Worm (Caenorhabditis elegans) whole organism, L4 larva: ENCODE data around the gene ZK84.1.

Experiments
- D1046.2 ChIP-seq: fragments of 200-800 bp; sonication (Bioruptor generic); IDR thresholded peaks from 2 replicates; pipeline ENCODE4 v1.3.6; 2022; ENCODE audit warnings: missing genetic modification characterization, missing compliant biosample characterization
- F10B5.3 ChIP-seq: sonication (generic microtip); optimal IDR thresholded peaks from 2 replicates; lab custom pipeline; 2016; ENCODE audit warnings: mild to moderate bottlenecking, missing genetic modification characterization, missing compliant biosample characterization
- Y48G9A.11 ChIP-seq: fragments of 200-800 bp; sonication (Bioruptor generic); IDR thresholded peaks from 2 replicates; pipeline ENCODE4 v1.3.6; 2022; ENCODE audit warnings: missing genetic modification reagents, missing genetic modification characterization, missing compliant biosample characterization
- ZK546.5 ChIP-seq, 2 experiments: sonication (generic microtip); optimal IDR thresholded peaks; 2 replicates each; lab custom pipeline; 2017; ENCODE audit warnings: missing biosample characterization in 2 of 2, missing genetic modification characterization in 2 of 2
- aly-2 ChIP-seq: sonication (generic microtip); optimal IDR thresholded peaks from 2 replicates; lab custom pipeline; 2018; ENCODE audit warnings: missing biosample characterization, missing genetic modification characterization
- arid-1 ChIP-seq: fragments of 200-800 bp; sonication (Bioruptor generic); conservative IDR thresholded peaks from 2 replicates; pipeline ENCODE4 v1.3.6; 2022; ENCODE audit warnings: missing genetic modification reagents, missing genetic modification characterization, missing compliant biosample characterization
- attf-4 ChIP-seq: sonication (generic microtip); optimal IDR thresholded peaks from 3 replicates; lab custom pipeline; 2017; ENCODE audit warnings: missing biosample characterization, missing genetic modification characterization
- ceh-28 ChIP-seq: fragments of 150-350 bp; optimal IDR thresholded peaks from 2 replicates; lab custom pipeline; 2014; ENCODE audit warnings: missing biosample characterization, missing genetic modification reagents, missing genetic modification characterization
- ceh-32 ChIP-seq: sonication (generic microtip); optimal IDR thresholded peaks from 2 replicates; lab custom pipeline; 2016; ENCODE audit warnings: mild to moderate bottlenecking, missing genetic modification characterization, missing compliant biosample characterization; ENCODE audit not compliant: poor library complexity
- ceh-82 ChIP-seq: sonication (generic microtip); optimal IDR thresholded peaks from 2 replicates; lab custom pipeline; 2017; ENCODE audit warnings: missing biosample characterization, missing genetic modification characterization
- cey-2 ChIP-seq: sonication (generic microtip); optimal IDR thresholded peaks from 3 replicates; lab custom pipeline; 2017; ENCODE audit warnings: missing genetic modification characterization, mild to moderate bottlenecking, missing compliant biosample characterization, antibody characterized with exemption, borderline replicate concordance; ENCODE audit not compliant: insufficient read depth
- daf-12 ChIP-seq: fragments of 150-350 bp; optimal IDR thresholded peaks from 2 replicates; lab custom pipeline; 2014; ENCODE audit warnings: missing biosample characterization, missing genetic modification reagents, missing genetic modification characterization
- dmd-9 ChIP-seq: fragments of 200-800 bp; sonication (Bioruptor generic); IDR thresholded peaks from 2 replicates; pipeline ENCODE4 v1.3.6; 2022; ENCODE audit warnings: missing genetic modification reagents, missing genetic modification characterization, missing compliant biosample characterization
- dpl-1 ChIP-seq: fragments of 150-350 bp; optimal IDR thresholded peaks from 2 replicates; lab custom pipeline; 2014; ENCODE audit warnings: missing biosample characterization, missing genetic modification reagents, missing genetic modification characterization
- egl-27 ChIP-seq: sonication (generic microtip); optimal IDR thresholded peaks from 3 replicates; lab custom pipeline; 2017; ENCODE audit warnings: missing biosample characterization, missing genetic modification reagents, missing genetic modification characterization
- fkh-10 ChIP-seq: fragments of 150-350 bp; optimal IDR thresholded peaks from 2 replicates; lab custom pipeline; 2014; ENCODE audit warnings: missing biosample characterization, missing genetic modification reagents, missing genetic modification characterization
- hlh-30 ChIP-seq: sonication (generic microtip); optimal IDR thresholded peaks from 2 replicates; lab custom pipeline; 2017; ENCODE audit warnings: antibody characterized with exemption, mild to moderate bottlenecking, missing genetic modification characterization, missing compliant biosample characterization; ENCODE audit not compliant: insufficient read depth
- hmg-1.1 ChIP-seq: fragments of 200-800 bp; sonication (Bioruptor generic); IDR thresholded peaks from 2 replicates; pipeline ENCODE4 v1.3.6; 2022; ENCODE audit warnings: missing genetic modification reagents, missing genetic modification characterization, missing compliant biosample characterization
- lin-1 ChIP-seq: fragments of 200-800 bp; sonication (Bioruptor generic); IDR thresholded peaks from 2 replicates; pipeline ENCODE4 v1.3.6; 2022; ENCODE audit warnings: missing genetic modification reagents, missing genetic modification characterization, missing compliant biosample characterization
- lir-3 ChIP-seq: sonication (generic microtip); optimal IDR thresholded peaks from 2 replicates; lab custom pipeline; 2016; ENCODE audit warnings: mild to moderate bottlenecking, missing genetic modification characterization, missing compliant biosample characterization
- madf-9 ChIP-seq: fragments of 200-800 bp; sonication (Bioruptor generic); conservative IDR thresholded peaks from 2 replicates; pipeline ENCODE4 v1.3.6; 2022; ENCODE audit warnings: missing genetic modification reagents, missing genetic modification characterization, missing compliant biosample characterization
- mdt-29 ChIP-seq: fragments of 200-800 bp; sonication (Bioruptor generic); IDR thresholded peaks from 2 replicates; pipeline ENCODE4 v1.3.6; 2022; ENCODE audit warnings: missing genetic modification reagents, missing genetic modification characterization, missing compliant biosample characterization
- mep-1 ChIP-seq: fragments of 150-350 bp; sonication (generic microtip); optimal IDR thresholded peaks from 3 replicates; lab custom pipeline; 2014; ENCODE audit warnings: missing biosample characterization, missing genetic modification characterization
- mes-2 ChIP-seq: sonication (generic microtip); optimal IDR thresholded peaks from 2 replicates; lab custom pipeline; 2016; ENCODE audit warnings: missing genotype, mild to moderate bottlenecking, missing genetic modification characterization, missing compliant biosample characterization; ENCODE audit not compliant: poor library complexity, severe bottlenecking
- nhr-11 ChIP-seq: fragments of 150-350 bp; optimal IDR thresholded peaks from 2 replicates; lab custom pipeline; 2014; ENCODE audit warnings: missing biosample characterization, missing genetic modification characterization
- nhr-41 ChIP-seq: fragments of 200-800 bp; sonication (Bioruptor generic); IDR thresholded peaks from 2 replicates; pipeline ENCODE4 v1.3.6; 2022; ENCODE audit warnings: missing genetic modification reagents, missing genetic modification characterization, missing compliant biosample characterization
- nhr-48 ChIP-seq: sonication (generic microtip); optimal IDR thresholded peaks from 2 replicates; lab custom pipeline; 2016; ENCODE audit warnings: mild to moderate bottlenecking, missing genetic modification characterization, missing compliant biosample characterization
- nhr-6 ChIP-seq: fragments of 150-350 bp; optimal IDR thresholded peaks from 2 replicates; lab custom pipeline; 2014; ENCODE audit warnings: missing biosample characterization, missing genetic modification characterization
- nhr-76 ChIP-seq: fragments of 150-350 bp; optimal IDR thresholded peaks from 2 replicates; lab custom pipeline; 2014; ENCODE audit warnings: missing biosample characterization, missing genetic modification characterization
- nhr-77 ChIP-seq: fragments of 150-350 bp; optimal IDR thresholded peaks from 2 replicates; lab custom pipeline; 2014; ENCODE audit warnings: missing biosample characterization, missing genetic modification characterization
- pqm-1 ChIP-seq: sonication (generic microtip); optimal IDR thresholded peaks from 2 replicates; lab custom pipeline; 2017; ENCODE audit warnings: missing biosample characterization, missing genetic modification characterization
- sdz-12 ChIP-seq: fragments of 200-800 bp; sonication (Bioruptor generic); optimal IDR thresholded peaks from 2 replicates; lab custom pipeline; 2018; ENCODE audit warnings: mild to moderate bottlenecking, missing genetic modification characterization, missing compliant biosample characterization
- snpc-1.2 ChIP-seq: fragments of 200-800 bp; sonication (Bioruptor generic); IDR thresholded peaks from 2 replicates; pipeline ENCODE4 v1.3.6; 2022; ENCODE audit warnings: missing genetic modification reagents, missing genetic modification characterization, missing compliant biosample characterization
- unc-130 ChIP-seq: sonication (generic microtip); optimal IDR thresholded peaks from 2 replicates; lab custom pipeline; 2016; ENCODE audit warnings: missing genetic modification reagents, missing genetic modification characterization, missing compliant biosample characterization
- unc-62 ChIP-seq, 3 experiments: fragments of 150-350 bp in 1 of 3; sonication (generic microtip); optimal IDR thresholded peaks in 2 of 3; peaks in 1 of 3; 1 replicate in 1 of 3; 2 replicates in 2 of 3; lab custom pipeline; 2014 to 2017; ENCODE audit warnings: missing biosample characterization in 3 of 3, missing genetic modification characterization in 3 of 3, missing genetic modification reagents in 3 of 3, missing genotype in 1 of 3
- zfp-2 ChIP-seq: sonication (generic microtip); optimal IDR thresholded peaks from 2 replicates; lab custom pipeline; 2016; ENCODE audit warnings: mild to moderate bottlenecking, missing genetic modification characterization, missing compliant biosample characterization
- zfp-3 ChIP-seq: fragments of 200-800 bp; sonication (Bioruptor generic); conservative IDR thresholded peaks from 2 replicates; pipeline ENCODE4 v1.3.6; 2022; ENCODE audit warnings: missing genetic modification reagents, missing genetic modification characterization, missing compliant biosample characterization
- ztf-11 ChIP-seq: fragments of 150-350 bp; optimal IDR thresholded peaks from 2 replicates; lab custom pipeline; 2014; ENCODE audit warnings: missing biosample characterization, missing genetic modification characterization
- ztf-7 ChIP-seq: fragments of 150-350 bp; optimal IDR thresholded peaks from 2 replicates; lab custom pipeline; 2014; ENCODE audit warnings: missing biosample characterization, missing genetic modification characterization

Gene ZK84.1

DNA sequence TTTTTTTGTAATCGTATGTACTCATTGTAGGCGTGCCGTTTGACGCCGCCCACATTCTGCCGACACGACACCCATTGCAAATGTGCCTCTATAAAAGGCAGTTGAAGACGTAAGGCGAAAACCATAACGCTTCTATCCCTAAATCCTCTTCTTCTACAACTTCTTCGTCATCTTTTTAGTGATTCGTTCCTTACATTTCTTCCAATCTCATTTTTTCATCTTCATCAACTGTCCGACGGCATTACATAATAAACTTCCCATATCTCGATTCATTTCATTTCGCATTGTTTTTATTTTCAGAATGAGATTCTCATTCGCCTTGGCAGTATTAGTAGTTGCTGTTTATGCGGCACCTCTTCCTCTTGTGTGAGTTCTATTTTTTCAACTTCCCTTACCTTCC lies at the start of gene ZK84.1:
TSS of gene ZK84.1 (plus strand) at position 301 of the 400 bp plus-strand sequence.
- TF ChIP-seq ZK546.5 (tag; optimal IDR thresholded peaks at IDR 0.05; lab: Kevin White, UChicago) (no peak), lir-3 (tag; lab: Kevin White, UChicago) (no peak), mdt-29 (no peak), Y48G9A.11 (GFP tag; lab: Robert Waterston, UW) (no peak), madf-9 (no peak)

ce11 chrII:5974878-5975277 lies 45.6 kb upstream of the ZK84.1 start, which contains the start of gene B0034.5:
Gene B0034.5, minus strand, starts transcription at chrII:5974978.
- no peak for TF ChIP-seq mdt-29
- TF ChIP-seq nhr-6 (tag; lab: Kevin White, UChicago): no peak
- TF ChIP-seq unc-130 (GFP tag; lab: Kevin White, UChicago): no peak
- no peak for TF ChIP-seq hmg-1.1 (GFP tag; lab: Robert Waterston, UW)
- no peak for TF ChIP-seq fkh-10 (GFP tag; lab: Kevin White, UChicago)
- TF ChIP-seq ZK546.5 (tag; optimal IDR thresholded peaks at IDR 0.05; lab: Kevin White, UChicago): no peak
- TF ChIP-seq unc-62 (GFP tag; optimal IDR thresholded peaks at IDR 0.05 in 1 of 2; lab: Kevin White, UChicago): no peak
- TF ChIP-seq unc-62 (tag; optimal IDR thresholded peaks at IDR 0.05; lab: Kevin White, UChicago): no peak

DNA sequence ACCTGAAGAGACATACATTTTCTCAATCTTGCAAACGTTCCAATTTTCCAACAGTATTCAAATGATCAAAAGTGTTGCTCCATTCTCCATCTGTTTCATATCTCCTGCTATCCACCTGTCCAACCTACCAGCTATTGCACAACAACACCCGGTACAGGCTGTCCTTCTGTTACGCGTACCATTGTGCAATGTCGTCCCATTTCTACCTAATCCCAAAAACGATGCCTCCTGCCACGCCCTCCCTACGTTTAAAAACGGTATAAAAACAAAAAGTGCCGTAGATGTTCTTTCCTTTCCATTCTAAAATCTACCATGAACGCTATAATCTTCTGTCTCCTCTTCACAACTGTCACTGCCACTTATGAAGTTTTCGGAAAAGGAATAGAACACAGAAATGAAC lies 32.2 kb upstream of the ZK84.1 start, which contains the start of gene ins-2:
TSS of gene ins-2 (plus strand) at position 301 of the 400 bp plus-strand sequence.
- peak in 1 of 2 experiments; percentile 80 for TF ChIP-seq unc-62 (GFP tag; optimal IDR thresholded peaks at IDR 0.05 in 1 of 2; lab: Kevin White, UChicago)
- TF ChIP-seq unc-62 (tag; optimal IDR thresholded peaks at IDR 0.05; lab: Kevin White, UChicago): no peak
- TF ChIP-seq D1046.2 (GFP tag; lab: Robert Waterston, UW): no peak
- no peak for TF ChIP-seq nhr-11 (tag; lab: Kevin White, UChicago)
- TF ChIP-seq ceh-82 (tag; lab: Kevin White, UChicago): no peak
- TF ChIP-seq mes-2 (tag; lab: Kevin White, UChicago): no peak

ce11 chrII:5990668-5991067 lies 29.8 kb upstream of the ZK84.1 start, which contains the start of gene ins-3:
Gene ins-3, minus strand, starts transcription at chrII:5990768.
- no peak for TF ChIP-seq nhr-41 (GFP tag; lab: Robert Waterston, UW)
- no peak for TF ChIP-seq cey-2 (tag; lab: Kevin White, UChicago)
- TF ChIP-seq ztf-11: no peak
- TF ChIP-seq unc-130 (GFP tag; lab: Kevin White, UChicago): no peak
- TF ChIP-seq zfp-3 (GFP tag; lab: Robert Waterston, UW): no peak
- TF ChIP-seq ceh-28: no peak
- TF ChIP-seq ztf-7 (tag; lab: Kevin White, UChicago): no peak
- TF ChIP-seq nhr-48 (tag; lab: Kevin White, UChicago): no peak
- TF ChIP-seq daf-12 (tag; lab: Kevin White, UChicago): no peak
- no peak for TF ChIP-seq zfp-2 (tag; lab: Kevin White, UChicago)
- TF ChIP-seq aly-2 (tag; lab: Kevin White, UChicago): no peak
- TF ChIP-seq, all 104 proteins: peak for 0

DNA sequence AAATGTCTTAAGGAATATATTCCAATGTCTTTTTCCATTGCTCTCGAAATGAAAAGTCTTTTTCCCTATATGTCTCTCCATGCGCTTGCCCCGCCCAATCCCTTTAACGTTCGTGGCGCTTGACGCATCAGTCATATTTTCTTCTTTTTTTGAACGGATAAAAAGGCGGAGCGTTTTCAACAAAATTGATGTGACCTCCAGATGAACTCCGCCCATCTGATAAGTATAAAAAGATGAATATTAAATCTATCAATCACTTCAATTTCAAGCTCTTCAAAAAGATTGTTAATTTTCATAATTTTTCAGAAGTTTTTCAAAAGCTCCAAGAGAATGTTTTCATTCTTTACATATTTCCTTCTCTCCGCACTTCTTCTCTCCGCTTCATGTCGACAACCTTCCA lies 24.4 kb upstream of the ZK84.1 start, which contains the start of gene ins-4:
TSS of gene ins-4 (plus strand) at position 301 of the 400 bp plus-strand sequence.
- TF ChIP-seq zfp-3 (GFP tag; lab: Robert Waterston, UW) (no peak), ZK546.5 (tag; optimal IDR thresholded peaks at IDR 0.05; lab: Kevin White, UChicago) (no peak), zfp-2 (tag; lab: Kevin White, UChicago) (no peak), dmd-9 (GFP tag; lab: Robert Waterston, UW) (no peak), pqm-1 (no peak), F10B5.3 (no peak), mep-1 (no peak)
- TF ChIP-seq, all 104 proteins: peak for 0

- TF ChIP-seq nhr-76 (tag; lab: Kevin White, UChicago) (no peak), snpc-1.2 (GFP tag; lab: Robert Waterston, UW) (no peak), ztf-11 (no peak), attf-4 (tag; lab: Kevin White, UChicago) (no peak), cey-2 (tag; lab: Kevin White, UChicago) (no peak), nhr-77 (tag; lab: Kevin White, UChicago) (no peak), aly-2 (tag; lab: Kevin White, UChicago) (no peak), sdz-12 (no peak), dpl-1 (GFP tag; lab: Kevin White, UChicago) (no peak), hlh-30 (tag; lab: Kevin White, UChicago) (no peak), lin-1 (GFP tag; lab: Robert Waterston, UW) (no peak), unc-62 (GFP tag; optimal IDR thresholded peaks at IDR 0.05 in 1 of 2; lab: Kevin White, UChicago) (no peak), unc-62 (tag; optimal IDR thresholded peaks at IDR 0.05; lab: Kevin White, UChicago) (no peak), fkh-10 (GFP tag; lab: Kevin White, UChicago) (no peak), ztf-7 (tag; lab: Kevin White, UChicago) (no peak), egl-27 (no peak), arid-1 (no peak), daf-12 (tag; lab: Kevin White, UChicago) (no peak), ceh-32 (tag; lab: Kevin White, UChicago) (no peak), ZK546.5 (tag; optimal IDR thresholded peaks at IDR 0.05; lab: Kevin White, UChicago) (no peak)
Observed at ce11 chrII:5997257-5997656, 23.2 kb upstream of the ZK84.1 start, which contains the start of gene ins-5. Gene ins-5, plus strand, starts transcription at chrII:5997557.
